Fruit fly (Drosophila melanogaster) whole organism, embryonic: ENCODE results near the gene sing.

Experiments used
- CG10147 ChIP-seq: fragments of 200-800 bp; sonication (Bioruptor generic); optimal IDR thresholded peaks from 2 replicates; lab custom pipeline; 2019; ENCODE audit warnings: missing biosample characterization, mild to moderate bottlenecking, missing genetic modification characterization, moderate library complexity
- CG12299 ChIP-seq: fragments of 200-800 bp; sonication (Bioruptor generic); optimal IDR thresholded peaks from 2 replicates; lab custom pipeline; 2018; ENCODE audit warnings: missing biosample characterization, mild to moderate bottlenecking, missing genetic modification characterization
- CG12391 ChIP-seq: fragments of 200-800 bp; sonication (Bioruptor generic); optimal IDR thresholded peaks from 3 replicates; lab custom pipeline; 2018; ENCODE audit warnings: missing biosample characterization, mild to moderate bottlenecking, missing genetic modification characterization, moderate library complexity
- CG12769 ChIP-seq: fragments of 200-800 bp; sonication (Bioruptor generic); optimal IDR thresholded peaks from 2 replicates; lab custom pipeline; 2019; ENCODE audit warnings: missing biosample characterization, mild to moderate bottlenecking, missing genetic modification characterization, moderate library complexity
- CG15696 ChIP-seq: fragments of 200-800 bp; sonication (Bioruptor generic); optimal IDR thresholded peaks from 2 replicates; lab custom pipeline; 2019; ENCODE audit warnings: missing biosample characterization, mild to moderate bottlenecking, missing genetic modification characterization, moderate library complexity
- CG17612 ChIP-seq: fragments of 200-800 bp; sonication (Bioruptor generic); IDR thresholded peaks from 2 replicates; pipeline ENCODE4 v1.3.6; 2022; ENCODE audit warnings: missing biosample characterization, missing genetic modification characterization
- CG2199 ChIP-seq: fragments of 200-800 bp; sonication (Bioruptor generic); IDR thresholded peaks from 3 replicates; pipeline ENCODE4 v1.3.6; 2022; ENCODE audit warnings: missing biosample characterization, missing genetic modification characterization
- CG31365 ChIP-seq: fragments of 200-800 bp; sonication (Bioruptor generic); optimal IDR thresholded peaks from 2 replicates; lab custom pipeline; 2018; ENCODE audit warnings: missing biosample characterization, mild to moderate bottlenecking, missing genetic modification characterization
- CG32767 ChIP-seq: fragments of 200-800 bp; sonication (Bioruptor generic); IDR thresholded peaks from 2 replicates; pipeline ENCODE4 v1.3.6; 2022; ENCODE audit warnings: missing biosample characterization, missing genetic modification characterization
- CG33557 ChIP-seq: fragments of 200-800 bp; sonication (Bioruptor generic); optimal IDR thresholded peaks from 2 replicates; lab custom pipeline; 2019; ENCODE audit warnings: missing biosample characterization, mild to moderate bottlenecking, missing genetic modification characterization, moderate library complexity
- CG34422 ChIP-seq: fragments of 200-800 bp; sonication (Bioruptor generic); IDR thresholded peaks from 3 replicates; pipeline ENCODE4 v1.3.6; 2022; ENCODE audit warnings: missing biosample characterization, missing genetic modification characterization
- CG6272 ChIP-seq: fragments of 200-800 bp; sonication (Bioruptor generic); IDR thresholded peaks from 2 replicates; pipeline ENCODE4 v1.3.6; 2022; ENCODE audit warnings: missing biosample characterization, missing genetic modification characterization
- CG6813 ChIP-seq: fragments of 200-800 bp; sonication (Bioruptor generic); optimal IDR thresholded peaks from 2 replicates; lab custom pipeline; 2017; ENCODE audit warnings: missing biosample characterization, missing genetic modification characterization, mild to moderate bottlenecking, moderate library complexity, missing genetic modification reagents
- CG7372 ChIP-seq: fragments of 200-800 bp; sonication (Bioruptor generic); IDR thresholded peaks from 2 replicates; pipeline ENCODE4 v1.3.6; 2022; ENCODE audit warnings: missing biosample characterization, missing genetic modification characterization
- CG7745 ChIP-seq: fragments of 200-800 bp; sonication (Bioruptor generic); optimal IDR thresholded peaks from 2 replicates; lab custom pipeline; 2018; ENCODE audit warnings: missing biosample characterization, mild to moderate bottlenecking, missing genetic modification characterization, moderate library complexity
- CG7786 ChIP-seq: fragments of 200-800 bp; sonication (Bioruptor generic); optimal IDR thresholded peaks from 2 replicates; lab custom pipeline; 2016; ENCODE audit warnings: missing biosample characterization, missing genetic modification characterization
- CG7987 ChIP-seq: fragments of 200-800 bp; sonication (Bioruptor generic); optimal IDR thresholded peaks from 2 replicates; lab custom pipeline; 2018; ENCODE audit warnings: missing biosample characterization, mild to moderate bottlenecking, missing genetic modification characterization, moderate library complexity
- Dip3 ChIP-seq: fragments of 200-800 bp; sonication (Bioruptor generic); optimal IDR thresholded peaks from 3 replicates; lab custom pipeline; 2016; ENCODE audit warnings: missing biosample characterization, missing genetic modification characterization
- Dp ChIP-seq: fragments of 200-800 bp; sonication (Bioruptor generic); optimal IDR thresholded peaks from 2 replicates; lab custom pipeline; 2018; ENCODE audit warnings: missing biosample characterization, mild to moderate bottlenecking, missing genetic modification characterization, moderate library complexity
- Ets65A ChIP-seq: fragments of 200-800 bp; sonication (Bioruptor generic); peaks from one replicate; lab custom pipeline; 2016; ENCODE audit warnings: missing biosample characterization, missing genetic modification characterization
- GATAe ChIP-seq: fragments of 200-800 bp; sonication (Bioruptor generic); conservative IDR thresholded peaks from 2 replicates; pipeline ENCODE4 v1.3.6; 2022; ENCODE audit warnings: missing biosample characterization, missing genetic modification characterization
- Med ChIP-seq: fragments of 200-800 bp; sonication (Bioruptor generic); peaks from one replicate; lab custom pipeline; 2016; ENCODE audit warnings: missing biosample characterization, missing genetic modification characterization, mild to moderate bottlenecking, inconsistent platforms, moderate library complexity
- NfI ChIP-seq: fragments of 200-800 bp; sonication (Bioruptor generic); optimal IDR thresholded peaks from 3 replicates; lab custom pipeline; 2018; ENCODE audit warnings: missing biosample characterization, mild to moderate bottlenecking, missing genetic modification characterization, moderate library complexity
- Six4 ChIP-seq: fragments of 200-800 bp; sonication (Bioruptor generic); optimal IDR thresholded peaks from 2 replicates; lab custom pipeline; 2016; ENCODE audit warnings: missing biosample characterization, missing genetic modification characterization
- Sry-δ ChIP-seq: fragments of 200-800 bp; sonication (Bioruptor generic); optimal IDR thresholded peaks from 2 replicates; lab custom pipeline; 2016; ENCODE audit warnings: missing biosample characterization, missing genetic modification characterization
- Xrp1 ChIP-seq: fragments of 200-800 bp; sonication (Bioruptor generic); IDR thresholded peaks from 2 replicates; pipeline ENCODE4 v1.3.6; 2022; ENCODE audit warnings: missing biosample characterization, missing genetic modification characterization
- ase ChIP-seq: fragments of 200-800 bp; sonication (Bioruptor generic); IDR thresholded peaks from 3 replicates; pipeline ENCODE4 v1.3.6; 2022; ENCODE audit warnings: missing biosample characterization, missing genetic modification characterization
- chm ChIP-seq: fragments of 200-800 bp; sonication (Bioruptor generic); IDR thresholded peaks from 2 replicates; pipeline ENCODE4 v1.3.6; 2022; ENCODE audit warnings: missing biosample characterization, missing genetic modification characterization
- danr ChIP-seq: fragments of 200-800 bp; sonication (Bioruptor generic); IDR thresholded peaks from 2 replicates; pipeline ENCODE4 v1.3.6; 2022; ENCODE audit warnings: missing biosample characterization, missing genetic modification characterization
- dmrt11E ChIP-seq: fragments of 200-800 bp; sonication (Bioruptor generic); optimal IDR thresholded peaks from 3 replicates; lab custom pipeline; 2018; ENCODE audit warnings: missing biosample characterization, mild to moderate bottlenecking, missing genetic modification characterization, moderate library complexity
- ems ChIP-seq: fragments of 200-800 bp; sonication (Bioruptor generic); optimal IDR thresholded peaks from 3 replicates; lab custom pipeline; 2016; ENCODE audit warnings: missing biosample characterization, missing genetic modification characterization
- exex ChIP-seq: fragments of 200-800 bp; sonication (Bioruptor generic); optimal IDR thresholded peaks from 4 replicates; lab custom pipeline; 2018; ENCODE audit warnings: missing biosample characterization, mild to moderate bottlenecking, missing genetic modification characterization, moderate library complexity
- jigr1 ChIP-seq: fragments of 200-800 bp; sonication (Bioruptor generic); IDR thresholded peaks from 3 replicates; pipeline ENCODE4 v1.3.6; 2022; ENCODE audit warnings: missing biosample characterization, missing genetic modification characterization
- kay ChIP-seq: fragments of 200-800 bp; sonication (Bioruptor generic); optimal IDR thresholded peaks from 2 replicates; lab custom pipeline; 2016; ENCODE audit warnings: missing biosample characterization, missing genetic modification characterization
- lola ChIP-seq, 3 experiments: fragments of >200 bp in 2 of 3; fragments of 200-800 bp in 1 of 3; sonication (Bioruptor generic) in 1 of 3; optimal IDR thresholded peaks; 2 replicates each; lab custom pipeline; 2017 to 2019; ENCODE audit warnings: missing biosample characterization in 3 of 3, missing genetic modification characterization in 3 of 3, mild to moderate bottlenecking in 1 of 3, moderate library complexity in 1 of 3
- nmo ChIP-seq: fragments of 200-800 bp; sonication (Bioruptor generic); optimal IDR thresholded peaks from 2 replicates; lab custom pipeline; 2018; ENCODE audit warnings: missing biosample characterization, mild to moderate bottlenecking, missing genetic modification characterization, moderate library complexity
- pum ChIP-seq: fragments of 200-800 bp; sonication (Bioruptor generic); optimal IDR thresholded peaks from 2 replicates; lab custom pipeline; 2016; ENCODE audit warnings: missing biosample characterization, missing genetic modification characterization
- sc ChIP-seq, 3 experiments: fragments of >200 bp in 2 of 3; fragments of 200-800 bp in 1 of 3; sonication (Bioruptor generic) in 1 of 3; optimal IDR thresholded peaks; 2 replicates in 2 of 3; 3 replicates in 1 of 3; lab custom pipeline; 2017; ENCODE audit warnings: mild to moderate bottlenecking in 1 of 3, missing biosample characterization in 1 of 3, missing genetic modification characterization in 1 of 3, missing genetic modification reagents in 1 of 3
- scrt ChIP-seq: fragments of 200-800 bp; sonication (Bioruptor generic); optimal IDR thresholded peaks from 2 replicates; lab custom pipeline; 2018; ENCODE audit warnings: missing biosample characterization, mild to moderate bottlenecking, missing genetic modification characterization, moderate library complexity
- sens ChIP-seq: fragments of 200-800 bp; sonication (Bioruptor generic); peaks from one replicate; lab custom pipeline; 2016; ENCODE audit warnings: missing biosample characterization, missing genetic modification characterization
- sob ChIP-seq: fragments of 200-800 bp; sonication (Bioruptor generic); IDR thresholded peaks from 2 replicates; pipeline ENCODE4 v1.3.6; 2022; ENCODE audit warnings: missing biosample characterization, missing genetic modification characterization
- tna ChIP-seq: fragments of 200-800 bp; sonication (Bioruptor generic); IDR thresholded peaks from 2 replicates; pipeline ENCODE4 v1.3.6; 2022; ENCODE audit warnings: missing biosample characterization, missing genetic modification characterization; ENCODE audit not compliant: partially characterized antibody
- vfl ChIP-seq: fragments of 200-800 bp; sonication (Bioruptor generic); optimal IDR thresholded peaks from 2 replicates; lab custom pipeline; 2016; ENCODE audit warnings: missing biosample characterization, missing genetic modification characterization
- wdn ChIP-seq: fragments of 200-800 bp; sonication (Bioruptor generic); IDR thresholded peaks from 2 replicates; pipeline ENCODE4 v1.3.6; 2022; ENCODE audit warnings: missing biosample characterization, missing genetic modification characterization
- z ChIP-seq: fragments of 200-800 bp; sonication (Bioruptor generic); IDR thresholded peaks from 3 replicates; pipeline ENCODE4 v1.3.6; 2022; ENCODE audit warnings: missing biosample characterization, missing genetic modification characterization
- zen2 ChIP-seq: fragments of 200-800 bp; sonication (Bioruptor generic); IDR thresholded peaks from 3 replicates; pipeline ENCODE4 v1.3.6; 2022; ENCODE audit warnings: missing biosample characterization, missing genetic modification characterization; ENCODE audit not compliant: partially characterized antibody
- zf30C ChIP-seq: fragments of 200-800 bp; sonication (Bioruptor generic); optimal IDR thresholded peaks from 3 replicates; lab custom pipeline; 2018; ENCODE audit warnings: missing biosample characterization, mild to moderate bottlenecking, missing genetic modification characterization
- zfh2 ChIP-seq: fragments of 200-800 bp; sonication (Bioruptor generic); optimal IDR thresholded peaks from 2 replicates; lab custom pipeline; 2016; ENCODE audit warnings: missing biosample characterization, missing genetic modification characterization

The sing gene

DNA sequence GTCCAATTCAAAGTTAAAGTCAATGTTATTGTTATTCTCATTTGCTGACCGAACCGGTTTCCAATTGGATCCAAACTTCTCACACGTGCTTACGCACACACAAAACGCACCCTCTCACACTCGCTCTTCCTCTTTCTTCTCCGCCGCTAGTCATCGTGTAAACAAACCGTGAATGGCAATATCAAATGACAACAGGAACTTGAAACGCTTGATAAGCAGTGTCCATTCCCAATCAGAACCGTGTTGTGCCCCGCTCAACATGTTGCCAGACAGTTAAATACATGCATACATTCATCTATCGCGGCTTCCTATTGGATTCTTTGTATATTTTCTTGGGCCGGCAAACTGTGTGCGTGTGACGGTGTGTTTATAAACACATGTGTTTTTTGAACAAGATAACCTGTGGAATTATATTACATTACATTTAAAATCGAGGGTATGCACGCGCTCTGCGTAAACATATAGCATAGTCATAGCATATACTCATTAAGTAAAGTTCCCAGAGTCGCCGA, 23.3 kb upstream of the sing start (continued):
- TF ChIP-seq kay (GFP tag; lab: Kevin White, UChicago) (no peak), ems (GFP tag; lab: Kevin White, UChicago) (no peak), CG17612 (GFP tag; lab: Robert Waterston, UW) (no peak), tna (GFP tag; lab: Robert Waterston, UW) (no peak), jigr1 (no peak), pum (GFP tag; lab: Kevin White, UChicago) (no peak), NfI (GFP tag; lab: Kevin White, UChicago) (peak; percentile 2), CG10147 (GFP tag; lab: Kevin White, UChicago) (no peak), CG6272 (GFP tag; lab: Robert Waterston, UW) (no peak), CG6813 (peak; percentile 24), CG12391 (no peak), CG7786 (no peak), CG7745 (tag; lab: Kevin White, UChicago) (peak; percentile 72), GATAe (GFP tag; lab: Robert Waterston, UW) (no peak), nmo (GFP tag; lab: Kevin White, UChicago) (no peak)

dm6 chrX:16660632-16661031, 18.5 kb upstream of the sing start:
- TF ChIP-seq sob = no peak
- TF ChIP-seq dmrt11E = peak; percentile 22
- peak; percentile 53 for TF ChIP-seq sens (GFP tag; lab: Kevin White, UChicago)
- TF ChIP-seq Xrp1 (GFP tag; lab: Robert Waterston, UW) = 0 out of 2 replicates have a peak, but pooled peaks have one; percentile 8
- TF ChIP-seq CG15696 = peak; percentile 53
- peak; percentile 5 for TF ChIP-seq CG33557 (GFP tag; lab: Kevin White, UChicago)

dm6 chrX:16664405-16665064, 14.6 kb upstream of the sing start, which contains the start of gene CG15865:
CG15865 (minus strand) TSS chrX:16664455.
- no peak for TF ChIP-seq CG7372 (GFP tag; lab: Robert Waterston, UW)
- peak; percentile 79 for TF ChIP-seq Ets65A (GFP tag; lab: Kevin White, UChicago)
- TF ChIP-seq wdn (GFP tag; lab: Robert Waterston, UW) = no peak
- no peak for TF ChIP-seq CG12299 (tag; lab: Kevin White, UChicago)
- no peak for TF ChIP-seq zfh2 (GFP tag; lab: Kevin White, UChicago)
- TF ChIP-seq CG2199 (GFP tag; lab: Robert Waterston, UW) = no peak
- peak; percentile 28 for TF ChIP-seq Med (GFP tag; lab: Kevin White, UChicago)
- TF ChIP-seq danr (GFP tag; lab: Robert Waterston, UW) = no peak
- TF ChIP-seq CG32767 = no peak
- TF ChIP-seq ase (GFP tag; lab: Robert Waterston, UW) = no peak
- no peak for TF ChIP-seq zf30C
- no peak for TF ChIP-seq CG34422 (GFP tag; lab: Robert Waterston, UW)
- no peak for TF ChIP-seq CG31365 (tag; lab: Kevin White, UChicago)
- TF ChIP-seq lola (GFP tag; optimal IDR thresholded peaks at IDR 0.05; lab: Kevin White, UChicago) = no peak
- no peak for TF ChIP-seq Dp (GFP tag; lab: Kevin White, UChicago)
- TF ChIP-seq zen2 (GFP tag; lab: Robert Waterston, UW) = no peak
- TF ChIP-seq sens (GFP tag; lab: Kevin White, UChicago) = peak; percentile 64
- no peak for TF ChIP-seq z (GFP tag; lab: Robert Waterston, UW)
- TF ChIP-seq chm (GFP tag; lab: Robert Waterston, UW) = no peak
- TF ChIP-seq sc (optimal IDR thresholded peaks at IDR 0.05; lab: Kevin White, UChicago) = no peak
- TF ChIP-seq sc (GFP tag; optimal IDR thresholded peaks at IDR 0.05; lab: Kevin White, UChicago) = no peak
- peak; percentile 0 for TF ChIP-seq exex (tag; lab: Kevin White, UChicago)
- no peak for TF ChIP-seq scrt (GFP tag; lab: Kevin White, UChicago)
- TF ChIP-seq Dip3 (GFP tag; lab: Kevin White, UChicago) = no peak
- TF ChIP-seq Six4 (GFP tag; lab: Kevin White, UChicago) = no peak
- TF ChIP-seq CG12769 (tag; lab: Kevin White, UChicago) = no peak
- TF ChIP-seq Sry-δ (GFP tag; lab: Kevin White, UChicago) = no peak
- no peak for TF ChIP-seq CG7987 (GFP tag; lab: Kevin White, UChicago)
- TF ChIP-seq vfl (GFP tag; lab: Kevin White, UChicago) = no peak
